Worm (Caenorhabditis elegans): Measurements from ENCODE around the gene best-6.

best-6 gene

ce11 chrIV:5028978-5029377 lies at the start of gene best-6, which contains the start of gene C09B9.2:
TSS of gene best-6 (minus strand) at chrIV:5029078.
TSS of gene C09B9.2 (plus strand) at chrIV:5029291.
- TF ChIP-seq lin-13 (tag; optimal IDR thresholded peaks at IDR 0.05) (no peak), unc-120 (tag; optimal IDR thresholded peaks at IDR 0.05; ENCODE audit: poor library complexity, severe bottlenecking) (no peak), elt-3 (tag; optimal IDR thresholded peaks at IDR 0.05) (no peak), lin-32 (GFP tag; optimal IDR thresholded peaks at IDR 0.05) (no peak), ceh-39 (tag; optimal IDR thresholded peaks at IDR 0.05) (no peak), blmp-1 (tag; optimal IDR thresholded peaks at IDR 0.05) (no peak)

ce11 chrIV:5077918-5078317 lies 49.0 kb upstream of the best-6 start:
- TF ChIP-seq drap-1 (GFP tag; optimal IDR thresholded peaks at IDR 0.05) = peak; percentile 9
- TF ChIP-seq sptf-1 (tag; optimal IDR thresholded peaks at IDR 0.05) = no peak
- TF ChIP-seq bed-3 (GFP tag; optimal IDR thresholded peaks at IDR 0.05) = no peak
- TF ChIP-seq snpc-4 (tag; optimal IDR thresholded peaks at IDR 0.05) = no peak
- TF ChIP-seq nhr-28 (tag; optimal IDR thresholded peaks at IDR 0.05) = no peak
- TF ChIP-seq elt-3 (tag; optimal IDR thresholded peaks at IDR 0.05) = no peak
- peak; percentile 28 for TF ChIP-seq zip-8 (tag; optimal IDR thresholded peaks at IDR 0.05)
- no peak for TF ChIP-seq ceh-83 (GFP tag; optimal IDR thresholded peaks at IDR 0.05)
- TF ChIP-seq ztf-11 (tag; optimal IDR thresholded peaks at IDR 0.05) = no peak
- TF ChIP-seq nhr-12 (tag; optimal IDR thresholded peaks at IDR 0.05) = no peak
- no peak for TF ChIP-seq pha-4 (tag; optimal IDR thresholded peaks at IDR 0.05)
- no peak for TF ChIP-seq lin-13 (tag; optimal IDR thresholded peaks at IDR 0.05)
- peak; percentile 33 for TF ChIP-seq mls-2 (tag; optimal IDR thresholded peaks at IDR 0.05)
- TF ChIP-seq tbx-8 (GFP tag; optimal IDR thresholded peaks at IDR 0.05) = no peak
- peak; percentile 5 for TF ChIP-seq hlh-1 (tag; optimal IDR thresholded peaks at IDR 0.05)
- no peak for TF ChIP-seq mab-5 (tag; optimal IDR thresholded peaks at IDR 0.05)
- TF ChIP-seq ceh-43 (GFP tag; optimal IDR thresholded peaks at IDR 0.05) = no peak
- TF ChIP-seq M03D4.4 (tag; optimal IDR thresholded peaks at IDR 0.05) = peak; percentile 43
- no peak for TF ChIP-seq blmp-1 (tag; optimal IDR thresholded peaks at IDR 0.05)
- TF ChIP-seq nhr-237 (tag; optimal IDR thresholded peaks at IDR 0.05) = no peak
- peak; percentile 37 for TF ChIP-seq cnd-1 (tag; optimal IDR thresholded peaks at IDR 0.05)
- TF ChIP-seq lsy-2 (tag; optimal IDR thresholded peaks at IDR 0.05) = no peak
- TF ChIP-seq ces-1 (GFP tag; optimal IDR thresholded peaks at IDR 0.05) = no peak
- TF ChIP-seq unc-120 (tag; optimal IDR thresholded peaks at IDR 0.05; ENCODE audit: poor library complexity, severe bottlenecking) = peak; percentile 21
- TF ChIP-seq sem-2 (GFP tag; optimal IDR thresholded peaks at IDR 0.05) = no peak
- TF ChIP-seq unc-62 (GFP tag; optimal IDR thresholded peaks at IDR 0.05) = peak; percentile 4
- TF ChIP-seq elt-1 (tag; optimal IDR thresholded peaks at IDR 0.05; ENCODE audit: borderline replicate concordance, insufficient read depth) = no peak
- TF ChIP-seq nhr-76 (tag; optimal IDR thresholded peaks at IDR 0.05) = no peak
- peak; percentile 59 for TF ChIP-seq ham-2 (GFP tag; optimal IDR thresholded peaks at IDR 0.05)
- TF ChIP-seq nhr-2 (tag; optimal IDR thresholded peaks at IDR 0.05) = peak; percentile 53
- no peak for TF ChIP-seq lin-32 (GFP tag; optimal IDR thresholded peaks at IDR 0.05)
- no peak for TF ChIP-seq flh-1 (GFP tag; optimal IDR thresholded peaks at IDR 0.05)
- no peak for TF ChIP-seq ceh-39 (tag; optimal IDR thresholded peaks at IDR 0.05)
- no peak for TF ChIP-seq unc-39 (tag; optimal IDR thresholded peaks at IDR 0.05)
- peak; percentile 31 for TF ChIP-seq mep-1 (tag; optimal IDR thresholded peaks at IDR 0.05)

- TF ChIP-seq mls-2 (tag; optimal IDR thresholded peaks at IDR 0.05) (no peak), snpc-4 (tag; optimal IDR thresholded peaks at IDR 0.05) (no peak), ztf-11 (tag; optimal IDR thresholded peaks at IDR 0.05) (no peak), zip-8 (tag; optimal IDR thresholded peaks at IDR 0.05) (peak; percentile 45), ham-2 (GFP tag; optimal IDR thresholded peaks at IDR 0.05) (no peak), unc-62 (GFP tag; optimal IDR thresholded peaks at IDR 0.05) (peak; percentile 62), lin-32 (GFP tag; optimal IDR thresholded peaks at IDR 0.05) (peak; percentile 36), nhr-2 (tag; optimal IDR thresholded peaks at IDR 0.05) (peak; percentile 48), M03D4.4 (tag; optimal IDR thresholded peaks at IDR 0.05) (no peak), hlh-1 (tag; optimal IDR thresholded peaks at IDR 0.05) (peak; percentile 74), ceh-39 (tag; optimal IDR thresholded peaks at IDR 0.05) (peak; percentile 26), sptf-1 (tag; optimal IDR thresholded peaks at IDR 0.05) (no peak)
Observed at ce11 chrIV:5076607-5077006, 47.7 kb upstream of the best-6 start.

- TF ChIP-seq nhr-12 (tag; optimal IDR thresholded peaks at IDR 0.05) (no peak), ham-2 (GFP tag; optimal IDR thresholded peaks at IDR 0.05) (no peak), sem-2 (GFP tag; optimal IDR thresholded peaks at IDR 0.05) (no peak), zip-8 (tag; optimal IDR thresholded peaks at IDR 0.05) (no peak), unc-62 (GFP tag; optimal IDR thresholded peaks at IDR 0.05) (no peak), lin-13 (tag; optimal IDR thresholded peaks at IDR 0.05) (no peak), ceh-43 (GFP tag; optimal IDR thresholded peaks at IDR 0.05) (no peak), mls-2 (tag; optimal IDR thresholded peaks at IDR 0.05) (no peak)
Observed at ce11 chrIV:5073836-5074235, 45.0 kb upstream of the best-6 start.
